Fruit fly (Drosophila melanogaster) whole organism, pupa: ENCODE data around the gene Marf.

Experiments
- CG10348 ChIP-seq: fragments of 200-800 bp; sonication (Bioruptor generic); IDR thresholded peaks from 2 replicates; pipeline ENCODE4 v1.3.6; 2022; ENCODE audit warnings: missing biosample characterization, missing genetic modification characterization
- CG15710 ChIP-seq: fragments of 200-800 bp; sonication (Bioruptor generic); optimal IDR thresholded peaks from 2 replicates; lab custom pipeline; 2018; ENCODE audit warnings: missing biosample characterization, mild to moderate bottlenecking, missing genetic modification characterization, moderate library complexity
- CG32121 ChIP-seq: fragments of 200-800 bp; sonication (Bioruptor generic); IDR thresholded peaks from 2 replicates; pipeline ENCODE4 v1.3.6; 2022; ENCODE audit warnings: missing biosample characterization, missing genetic modification characterization
- CG34367 ChIP-seq: fragments of 200-800 bp; sonication (Bioruptor generic); optimal IDR thresholded peaks from 2 replicates; lab custom pipeline; 2018; ENCODE audit warnings: missing biosample characterization, mild to moderate bottlenecking, missing genetic modification characterization
- CG4496 ChIP-seq: fragments of 200-800 bp; sonication (Bioruptor generic); IDR thresholded peaks from 3 replicates; pipeline ENCODE4 v1.3.6; 2022; ENCODE audit warnings: missing biosample characterization, missing genetic modification characterization
- CG9948 ChIP-seq: fragments of 200-800 bp; sonication (Bioruptor generic); optimal IDR thresholded peaks from 2 replicates; lab custom pipeline; 2018; ENCODE audit warnings: missing biosample characterization, mild to moderate bottlenecking, missing genetic modification characterization, moderate library complexity
- D1 ChIP-seq: fragments of 200-800 bp; sonication (Bioruptor generic); optimal IDR thresholded peaks from 2 replicates; lab custom pipeline; 2018; ENCODE audit warnings: missing biosample characterization, mild to moderate bottlenecking, missing genetic modification characterization, moderate library complexity
- EcR ChIP-seq: fragments of 200-800 bp; sonication (Bioruptor generic); optimal IDR thresholded peaks from 3 replicates; lab custom pipeline; 2019; ENCODE audit warnings: missing biosample characterization, missing genetic modification characterization, mild to moderate bottlenecking, moderate library complexity, missing genetic modification reagents
- Ets98B ChIP-seq: fragments of 200-800 bp; sonication (Bioruptor generic); IDR thresholded peaks from 2 replicates; pipeline ENCODE4 v1.3.6; 2022; ENCODE audit warnings: missing biosample characterization, missing genetic modification characterization
- Pif1A ChIP-seq: fragments of 200-800 bp; sonication (Bioruptor generic); optimal IDR thresholded peaks from 3 replicates; lab custom pipeline; 2016; ENCODE audit warnings: missing biosample characterization, missing genetic modification characterization
- Pif1B ChIP-seq: fragments of 200-800 bp; sonication (Bioruptor generic); optimal IDR thresholded peaks from 3 replicates; lab custom pipeline; 2016; ENCODE audit warnings: missing biosample characterization, missing genetic modification characterization
- fd96Ca ChIP-seq: fragments of 200-800 bp; sonication (Bioruptor generic); IDR thresholded peaks from 3 replicates; pipeline ENCODE4 v1.3.6; 2022; ENCODE audit warnings: missing biosample characterization, missing genetic modification characterization
- rn ChIP-seq: fragments of 200-800 bp; sonication (Bioruptor generic); IDR thresholded peaks from 2 replicates; pipeline ENCODE4 v1.3.6; 2022; ENCODE audit warnings: missing biosample characterization, missing genetic modification characterization

DNA sequence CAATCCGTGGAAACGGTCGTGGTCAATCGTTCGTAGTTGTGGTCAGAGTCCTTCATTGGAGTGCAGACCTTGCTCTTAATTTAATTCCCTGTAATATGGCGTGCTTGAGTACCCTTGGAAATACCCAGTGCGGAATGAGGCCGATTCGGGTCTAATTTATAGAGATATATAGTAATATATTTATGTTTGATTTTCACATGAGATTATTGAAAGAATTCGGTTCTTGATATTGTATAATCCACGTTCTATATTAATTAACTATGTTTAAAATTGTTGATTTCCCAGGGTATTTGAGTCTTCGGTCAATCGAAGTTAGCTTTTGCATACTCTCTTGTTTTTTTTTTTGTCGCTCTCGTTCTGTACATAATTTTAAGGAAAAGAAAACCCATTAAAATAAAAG lies 22.4 kb upstream of the Marf start:
- no peak for TF ChIP-seq Pif1A (GFP tag; lab: Kevin White, UChicago)
- peak; percentile 45 for TF ChIP-seq CG9948 (tag; lab: Kevin White, UChicago)
- no peak for TF ChIP-seq D1
- TF ChIP-seq CG34367 (tag; lab: Kevin White, UChicago) = peak; percentile 45
- TF ChIP-seq Ets98B = no peak
- peak; percentile 24 for TF ChIP-seq Pif1B (GFP tag; lab: Kevin White, UChicago)
- peak; percentile 13 for TF ChIP-seq CG15710 (tag; lab: Kevin White, UChicago)
- TF ChIP-seq CG10348 (GFP tag; lab: Robert Waterston, UW) = no peak
- TF ChIP-seq fd96Ca (GFP tag; lab: Robert Waterston, UW) = no peak
- TF ChIP-seq CG4496 (GFP tag; lab: Robert Waterston, UW) = no peak
- TF ChIP-seq rn = no peak
- TF ChIP-seq EcR (GFP tag; lab: Kevin White, UChicago) = no peak
- TF ChIP-seq CG32121 = no peak
